Fruit fly (Drosophila melanogaster) whole organism, wandering third instar larva: ENCODE measurements around the gene Gel.

Experiments used
- Abd-B ChIP-seq: fragments of >200 bp; optimal IDR thresholded peaks from 2 replicates; lab custom pipeline; 2017; ENCODE audit warnings: missing biosample characterization, missing genetic modification characterization
- CG9705 ChIP-seq: fragments of 200-800 bp; sonication (Bioruptor generic); optimal IDR thresholded peaks from 2 replicates; lab custom pipeline; 2018; ENCODE audit warnings: missing biosample characterization, mild to moderate bottlenecking, missing genetic modification characterization
- HLH106 ChIP-seq: fragments of 200-800 bp; optimal IDR thresholded peaks from 3 replicates; lab custom pipeline; 2019; ENCODE audit warnings: missing biosample characterization, mild to moderate bottlenecking, missing genetic modification characterization, moderate library complexity
- ey ChIP-seq: fragments of 200-800 bp; sonication (Bioruptor generic); optimal IDR thresholded peaks from 2 replicates; lab custom pipeline; 2016; ENCODE audit warnings: missing biosample characterization, missing genetic modification characterization
- foxo ChIP-seq, 2 experiments: fragments of 200-800 bp; sonication (Bioruptor generic); optimal IDR thresholded peaks; 2 replicates in 1 of 2; 3 replicates in 1 of 2; lab custom pipeline; 2016 to 2017; ENCODE audit warnings: missing biosample characterization in 2 of 2, missing genetic modification characterization in 2 of 2
- h ChIP-seq: fragments of 200-800 bp; sonication (Bioruptor generic); optimal IDR thresholded peaks from 3 replicates; lab custom pipeline; 2016; ENCODE audit warnings: missing biosample characterization, mild to moderate bottlenecking, missing genetic modification characterization
- lola ChIP-seq: fragments of >200 bp; optimal IDR thresholded peaks from 2 replicates; lab custom pipeline; 2017; ENCODE audit warnings: missing biosample characterization, missing genetic modification characterization
- pan ChIP-seq: fragments of >200 bp; optimal IDR thresholded peaks from 2 replicates; lab custom pipeline; 2017
- woc ChIP-seq: sonication (Bioruptor generic); optimal IDR thresholded peaks from 2 replicates; lab custom pipeline; 2016; ENCODE audit warnings: missing biosample characterization, mild to moderate bottlenecking, missing genetic modification characterization

dm6 chr3R:4236534-4236933 lies 1.5 kb downstream of the Gel start:
- no peak for TF ChIP-seq foxo (GFP tag; optimal IDR thresholded peaks at IDR 0.05; lab: Kevin White, UChicago)
- TF ChIP-seq pan (lab: Kevin White, UChicago), result no peak
- no peak for TF ChIP-seq HLH106 (tag; lab: Kevin White, UChicago)
- TF ChIP-seq h (GFP tag; lab: Kevin White, UChicago), result peak; percentile 32
- no peak for TF ChIP-seq Abd-B
- no peak for TF ChIP-seq lola (GFP tag; lab: Kevin White, UChicago)
- no peak for TF ChIP-seq woc
- TF ChIP-seq CG9705, result no peak
- no peak for TF ChIP-seq ey
